Worm (Caenorhabditis elegans) whole organism, L1 larva: ENCODE results near the gene mfsd-13.2.
"Not testable (repeated sequence)": the region's sequence is repeated elsewhere in the genome, so short reads cannot be mapped to it uniquely, and the experiment has no call there.

Experiments used
- C16A3.4 ChIP-seq: fragments of 150-350 bp; optimal IDR thresholded peaks from 2 replicates; lab custom pipeline; 2014; ENCODE audit warnings: missing biosample characterization, missing genetic modification characterization
- F16B12.6 ChIP-seq: fragments of 150-350 bp; optimal IDR thresholded peaks from 2 replicates; lab custom pipeline; 2014; ENCODE audit warnings: missing biosample characterization, missing genetic modification characterization
- Y116A8C.19 ChIP-seq: sonication (generic microtip); optimal IDR thresholded peaks from 2 replicates; lab custom pipeline; 2016; ENCODE audit warnings: missing compliant biosample characterization, missing genetic modification characterization, borderline replicate concordance
- alr-1 ChIP-seq: fragments of 200-800 bp; sonication (Bioruptor generic); optimal IDR thresholded peaks from 2 replicates; lab custom pipeline; 2018; ENCODE audit warnings: borderline replicate concordance, mild to moderate bottlenecking, missing genetic modification characterization, missing compliant biosample characterization
- aly-2 ChIP-seq: fragments of 150-350 bp; optimal IDR thresholded peaks from 2 replicates; lab custom pipeline; 2014; ENCODE audit warnings: missing biosample characterization, missing genetic modification characterization
- ama-1 ChIP-seq: fragments of 150-350 bp; optimal IDR thresholded peaks from 2 replicates; lab custom pipeline; 2014
- blmp-1 ChIP-seq: fragments of 150-350 bp; optimal IDR thresholded peaks from 2 replicates; lab custom pipeline; 2014; ENCODE audit warnings: missing biosample characterization, missing genetic modification characterization
- ceh-63 ChIP-seq: fragments of 200-800 bp; sonication (Bioruptor generic); optimal IDR thresholded peaks from 2 replicates; lab custom pipeline; 2018; ENCODE audit warnings: mild to moderate bottlenecking, missing genetic modification characterization, missing compliant biosample characterization
- ceh-8 ChIP-seq: fragments of 200-800 bp; sonication (Bioruptor generic); optimal IDR thresholded peaks from 2 replicates; lab custom pipeline; 2018; ENCODE audit warnings: mild to moderate bottlenecking, missing genetic modification characterization, moderate library complexity, missing compliant biosample characterization
- ceh-88 ChIP-seq: fragments of 200-800 bp; sonication (Bioruptor generic); IDR thresholded peaks from 2 replicates; pipeline ENCODE4 v1.3.6; 2022; ENCODE audit warnings: missing genetic modification characterization, missing compliant biosample characterization
- ces-1 ChIP-seq: fragments of 150-350 bp; optimal IDR thresholded peaks from 2 replicates; lab custom pipeline; 2014; ENCODE audit warnings: missing biosample characterization, missing genetic modification reagents, missing genetic modification characterization
- dpl-1 ChIP-seq, 3 experiments: fragments of 150-350 bp in 2 of 3; sonication (generic microtip) in 1 of 3; optimal IDR thresholded peaks; 2 replicates each; lab custom pipeline; 2014 to 2017; ENCODE audit warnings: missing biosample characterization in 3 of 3, missing genetic modification characterization in 3 of 3, missing genetic modification reagents in 3 of 3
- dsc-1 ChIP-seq: sonication (generic microtip); optimal IDR thresholded peaks from 2 replicates; lab custom pipeline; 2016; ENCODE audit warnings: mild to moderate bottlenecking, missing genetic modification characterization, missing compliant biosample characterization
- efl-1 ChIP-seq, 4 experiments: fragments of 150-350 bp; optimal IDR thresholded peaks in 3 of 4; peaks in 1 of 4; 1 replicate in 1 of 4; 2 replicates in 3 of 4; lab custom pipeline; 2014; ENCODE audit warnings: missing biosample characterization in 2 of 4, missing genetic modification characterization in 2 of 4, missing genetic modification reagents in 2 of 4
- egl-27 ChIP-seq, 2 experiments: fragments of 150-350 bp in 1 of 2; sonication (generic microtip); optimal IDR thresholded peaks; 3 replicates each; lab custom pipeline; 2017 to 2018; ENCODE audit warnings: missing biosample characterization in 2 of 2, missing genetic modification characterization in 2 of 2, missing genetic modification reagents in 2 of 2
- elt-2 ChIP-seq: sonication (generic microtip); optimal IDR thresholded peaks from 2 replicates; lab custom pipeline; 2016; ENCODE audit warnings: missing genetic modification characterization, mild to moderate bottlenecking, inconsistent platforms, missing compliant biosample characterization, missing genetic modification reagents
- fkh-10 ChIP-seq: sonication (generic microtip); optimal IDR thresholded peaks from 2 replicates; lab custom pipeline; 2017; ENCODE audit warnings: missing biosample characterization, missing genetic modification reagents, missing genetic modification characterization
- fkh-4 ChIP-seq: sonication (generic microtip); optimal IDR thresholded peaks from 2 replicates; lab custom pipeline; 2016; ENCODE audit warnings: missing compliant biosample characterization, missing genetic modification characterization, borderline replicate concordance
- fkh-8 ChIP-seq: sonication (generic microtip); optimal IDR thresholded peaks from 2 replicates; lab custom pipeline; 2016; ENCODE audit warnings: mild to moderate bottlenecking, missing genetic modification characterization, missing compliant biosample characterization
- fos-1 ChIP-seq: fragments of 150-350 bp; optimal IDR thresholded peaks from 2 replicates; lab custom pipeline; 2014; ENCODE audit warnings: missing biosample characterization, missing genetic modification characterization
- hpl-2 ChIP-seq: fragments of 150-350 bp; optimal IDR thresholded peaks from 2 replicates; lab custom pipeline; 2014; ENCODE audit warnings: missing biosample characterization, missing genetic modification reagents, missing genetic modification characterization
- isw-1 ChIP-seq: fragments of 200-800 bp; sonication (Bioruptor generic); IDR thresholded peaks from 2 replicates; pipeline ENCODE4 v1.3.6; 2022; ENCODE audit warnings: missing genetic modification characterization, missing compliant biosample characterization
- lin-13 ChIP-seq: fragments of 150-350 bp; optimal IDR thresholded peaks from 2 replicates; lab custom pipeline; 2014; ENCODE audit warnings: missing biosample characterization, missing genetic modification reagents, missing genetic modification characterization
- lin-15B ChIP-seq: fragments of 150-350 bp; sonication (generic microtip); optimal IDR thresholded peaks from 3 replicates; lab custom pipeline; 2014; ENCODE audit warnings: missing biosample characterization, missing genetic modification characterization
- lin-35 ChIP-seq, 2 experiments: fragments of 150-350 bp; optimal IDR thresholded peaks; 2 replicates each; lab custom pipeline; 2014; ENCODE audit warnings: missing biosample characterization in 2 of 2, missing genetic modification characterization in 2 of 2, missing genetic modification reagents in 2 of 2
- lin-39 ChIP-seq: fragments of 150-350 bp; optimal IDR thresholded peaks from 2 replicates; lab custom pipeline; 2014; ENCODE audit warnings: missing biosample characterization, missing genetic modification reagents, missing genetic modification characterization
- lir-3 ChIP-seq: sonication (generic microtip); optimal IDR thresholded peaks from 2 replicates; lab custom pipeline; 2016; ENCODE audit warnings: mild to moderate bottlenecking, missing genetic modification characterization, moderate library complexity, missing compliant biosample characterization; ENCODE audit not compliant: poor library complexity
- mef-2 ChIP-seq: fragments of 150-350 bp; optimal IDR thresholded peaks from 2 replicates; lab custom pipeline; 2014; ENCODE audit warnings: missing biosample characterization, missing genetic modification characterization
- mep-1 ChIP-seq: fragments of 150-350 bp; optimal IDR thresholded peaks from 2 replicates; lab custom pipeline; 2014; ENCODE audit warnings: missing biosample characterization, missing genetic modification characterization
- nhr-11 ChIP-seq: fragments of 150-350 bp; optimal IDR thresholded peaks from 2 replicates; lab custom pipeline; 2014; ENCODE audit warnings: missing biosample characterization, missing genetic modification characterization
- nhr-20 ChIP-seq: sonication (generic microtip); optimal IDR thresholded peaks from 2 replicates; lab custom pipeline; 2016; ENCODE audit warnings: mild to moderate bottlenecking, missing genetic modification characterization, missing compliant biosample characterization
- nhr-237 ChIP-seq: fragments of 150-350 bp; optimal IDR thresholded peaks from 2 replicates; lab custom pipeline; 2014; ENCODE audit warnings: missing biosample characterization, missing genetic modification characterization
- nhr-28 ChIP-seq: fragments of 150-350 bp; optimal IDR thresholded peaks from 2 replicates; lab custom pipeline; 2014; ENCODE audit warnings: missing biosample characterization, missing genetic modification characterization
- nhr-47 ChIP-seq: sonication (generic microtip); optimal IDR thresholded peaks from 2 replicates; lab custom pipeline; 2016; ENCODE audit warnings: mild to moderate bottlenecking, missing genetic modification characterization, moderate library complexity, missing compliant biosample characterization
- nhr-71 ChIP-seq: sonication (generic microtip); optimal IDR thresholded peaks from 2 replicates; lab custom pipeline; 2016; ENCODE audit warnings: mild to moderate bottlenecking, missing genetic modification characterization, moderate library complexity, missing compliant biosample characterization
- nhr-76 ChIP-seq: sonication (generic microtip); optimal IDR thresholded peaks from 2 replicates; lab custom pipeline; 2017; ENCODE audit warnings: missing biosample characterization, missing genetic modification characterization
- nhr-77 ChIP-seq: fragments of 150-350 bp; optimal IDR thresholded peaks from 2 replicates; lab custom pipeline; 2014; ENCODE audit warnings: missing biosample characterization, missing genetic modification characterization
- nhr-84 ChIP-seq: sonication (generic microtip); optimal IDR thresholded peaks from 2 replicates; lab custom pipeline; 2017; ENCODE audit warnings: missing biosample characterization, missing genetic modification characterization
- pag-3 ChIP-seq: sonication (generic microtip); optimal IDR thresholded peaks from 2 replicates; lab custom pipeline; 2017; ENCODE audit warnings: missing genetic modification characterization, mild to moderate bottlenecking, missing compliant biosample characterization, antibody characterized with exemption, borderline replicate concordance; ENCODE audit not compliant: insufficient read depth
- pqm-1 ChIP-seq: sonication (generic microtip); optimal IDR thresholded peaks from 3 replicates; lab custom pipeline; 2017; ENCODE audit warnings: missing biosample characterization, missing genetic modification characterization
- snu-23 ChIP-seq: sonication (generic microtip); optimal IDR thresholded peaks from 2 replicates; lab custom pipeline; 2016; ENCODE audit warnings: missing genetic modification characterization, missing compliant biosample characterization
- sox-4 ChIP-seq: sonication (generic microtip); optimal IDR thresholded peaks from 2 replicates; lab custom pipeline; 2016; ENCODE audit warnings: missing genetic modification characterization, missing compliant biosample characterization
- sup-37 ChIP-seq: fragments of 200-800 bp; sonication (Bioruptor generic); optimal IDR thresholded peaks from 2 replicates; lab custom pipeline; 2018; ENCODE audit warnings: mild to moderate bottlenecking, missing genetic modification characterization, missing compliant biosample characterization
- swsn-7 ChIP-seq: sonication (generic microtip); optimal IDR thresholded peaks from 2 replicates; lab custom pipeline; 2016; ENCODE audit warnings: missing genetic modification characterization, missing compliant biosample characterization
- unc-130 ChIP-seq: fragments of 150-350 bp; optimal IDR thresholded peaks from 2 replicates; lab custom pipeline; 2017; ENCODE audit warnings: missing biosample characterization, missing genetic modification characterization, inconsistent platforms
- zag-1 ChIP-seq: fragments of 150-350 bp; optimal IDR thresholded peaks from 2 replicates; lab custom pipeline; 2014; ENCODE audit warnings: missing biosample characterization, missing genetic modification characterization
- ztf-4 ChIP-seq: fragments of 150-350 bp; optimal IDR thresholded peaks from 2 replicates; lab custom pipeline; 2014; ENCODE audit warnings: missing biosample characterization, missing genetic modification characterization

Gene mfsd-13.2

DNA sequence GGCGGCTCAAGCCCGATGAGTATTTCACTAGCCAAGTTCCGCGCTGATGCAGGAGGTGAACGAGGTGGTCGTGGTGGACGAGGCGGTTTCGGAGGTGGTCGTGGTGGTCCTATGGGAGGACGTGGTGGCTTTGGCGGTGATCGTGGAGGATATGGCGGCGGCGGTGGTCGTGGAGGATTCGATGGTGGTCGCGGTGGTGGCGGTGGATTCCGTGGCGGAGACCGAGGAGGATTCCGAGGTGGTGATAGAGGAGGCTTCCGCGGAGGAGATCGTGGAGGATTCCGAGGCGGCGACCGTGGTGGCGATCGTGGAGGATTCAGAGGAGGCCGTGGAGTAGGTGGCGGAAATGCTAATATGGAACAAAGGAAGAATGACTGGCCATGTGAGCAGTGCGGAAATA lies 10.9 kb downstream of the mfsd-13.2 start:
- no peak for TF ChIP-seq lin-15B (tag; lab: Kevin White, UChicago)
- no peak for TF ChIP-seq efl-1 (optimal IDR thresholded peaks at IDR 0.05; lab: Kevin White, UChicago)
- TF ChIP-seq efl-1 (GFP tag; optimal IDR thresholded peaks at IDR 0.05 in 1 of 2; lab: Kevin White, UChicago): peak in 1 of 2 experiments; percentile 28
- TF ChIP-seq ceh-8 (GFP tag; lab: Kevin White, UChicago): peak; percentile 19

ce11 chrII:7153095-7153494 lies 12.6 kb downstream of the mfsd-13.2 start:
- not testable (repeated sequence) for TF ChIP-seq efl-1 (optimal IDR thresholded peaks at IDR 0.05; lab: Kevin White, UChicago)
- peak in 1 of 2 experiments; percentile 50 for TF ChIP-seq efl-1 (GFP tag; optimal IDR thresholded peaks at IDR 0.05 in 1 of 2; lab: Kevin White, UChicago)

ce11 chrII:7151969-7152631 lies 13.5 kb downstream of the mfsd-13.2 start, which contains the start of gene fust-1:
fust-1 (plus strand) TSS chrII:7152581.
- TF ChIP-seq lin-35 (GFP tag; optimal IDR thresholded peaks at IDR 0.05; lab: Kevin White, UChicago): peak; percentile 90 to 94
- TF ChIP-seq elt-2 (tag; lab: Kevin White, UChicago): peak; percentile 93
- TF ChIP-seq nhr-76 (tag; lab: Kevin White, UChicago): no peak
- TF ChIP-seq dsc-1 (tag; lab: Kevin White, UChicago): peak; percentile 98
- TF ChIP-seq pag-3: peak; percentile 75
- peak; percentile 90 for TF ChIP-seq lin-15B (tag; lab: Kevin White, UChicago)
- TF ChIP-seq fos-1 (tag; lab: Kevin White, UChicago): peak; percentile 87
- TF ChIP-seq sox-4 (tag; lab: Kevin White, UChicago): peak; percentile 93
- TF ChIP-seq C16A3.4: peak; percentile 96
- peak; percentile 48 for TF ChIP-seq ceh-63
- peak; percentile 81 for TF ChIP-seq ceh-88 (GFP tag; lab: Robert Waterston, UW)
- peak; percentile 86 for TF ChIP-seq lir-3 (tag; lab: Kevin White, UChicago)
- peak; percentile 89 for TF ChIP-seq ama-1 (lab: Kevin White, UChicago)
- peak; percentile 99 for TF ChIP-seq mep-1 (tag; lab: Kevin White, UChicago)
- TF ChIP-seq fkh-8 (tag; lab: Kevin White, UChicago): peak; percentile 94
- TF ChIP-seq blmp-1: peak; percentile 73
- TF ChIP-seq egl-27 (tag; optimal IDR thresholded peaks at IDR 0.05; lab: Kevin White, UChicago): peak in 1 of 2 experiments; percentile 24
- no peak for TF ChIP-seq pqm-1
- peak; percentile 93 for TF ChIP-seq ztf-4
- TF ChIP-seq nhr-28 (tag; lab: Kevin White, UChicago): peak; percentile 4
- peak; percentile 98 for TF ChIP-seq swsn-7 (tag; lab: Kevin White, UChicago)
- TF ChIP-seq sup-37 (GFP tag; lab: Kevin White, UChicago): peak; percentile 90
- no peak for TF ChIP-seq alr-1 (tag; lab: Kevin White, UChicago)
- TF ChIP-seq aly-2: peak; percentile 94
- peak; percentile 98 for TF ChIP-seq nhr-47 (tag; lab: Kevin White, UChicago)
- TF ChIP-seq zag-1: peak; percentile 41
- peak; percentile 79 for TF ChIP-seq nhr-237 (tag; lab: Kevin White, UChicago)
- peak; percentile 74 for TF ChIP-seq fkh-10 (GFP tag; lab: Kevin White, UChicago)
- TF ChIP-seq hpl-2: peak; percentile 86
- TF ChIP-seq nhr-11: peak; percentile 95
- TF ChIP-seq lin-39 (tag; lab: Kevin White, UChicago): peak; percentile 96
- TF ChIP-seq ces-1 (GFP tag; lab: Kevin White, UChicago): no peak
- TF ChIP-seq dpl-1 (GFP tag; optimal IDR thresholded peaks at IDR 0.05; lab: Kevin White, UChicago): peak; percentile 86 to 91 (median 88)
- TF ChIP-seq snu-23 (GFP tag; lab: Kevin White, UChicago): peak; percentile 99
- no peak for TF ChIP-seq nhr-84 (tag; lab: Kevin White, UChicago)
- peak; percentile 98 for TF ChIP-seq unc-130 (tag; lab: Kevin White, UChicago)
- peak; percentile 95 for TF ChIP-seq nhr-77 (tag; lab: Kevin White, UChicago)
- TF ChIP-seq isw-1 (GFP tag; lab: Robert Waterston, UW): peak; percentile 97
- TF ChIP-seq nhr-20 (tag; lab: Kevin White, UChicago): peak; percentile 98
- peak; percentile 94 for TF ChIP-seq lin-13 (GFP tag; lab: Kevin White, UChicago)
- no peak for TF ChIP-seq Y116A8C.19 (tag; lab: Kevin White, UChicago)
- TF ChIP-seq nhr-71 (tag; lab: Kevin White, UChicago): peak; percentile 98
- peak; percentile 81 for TF ChIP-seq fkh-4 (tag; lab: Kevin White, UChicago)
- TF ChIP-seq F16B12.6 (tag; lab: Kevin White, UChicago): peak; percentile 78
- peak; percentile 75 for TF ChIP-seq mef-2
